Fruit fly (Drosophila melanogaster) whole organism, embryonic: ENCODE data around the gene CG13837.
A peak's percentile ranks its signal among the peaks of the same experiment; 100 is the strongest.

ENCODE experiments used
- Antp ChIP-seq: fragments of 200-800 bp; sonication (Bioruptor generic); optimal IDR thresholded peaks from 3 replicates; lab custom pipeline; 2016; ENCODE audit warnings: missing biosample characterization, missing genetic modification characterization
- B-H2 ChIP-seq: fragments of 200-800 bp; sonication (Bioruptor generic); optimal IDR thresholded peaks from 2 replicates; lab custom pipeline; 2018; ENCODE audit warnings: missing biosample characterization, mild to moderate bottlenecking, missing genetic modification characterization
- Blimp-1 ChIP-seq: fragments of 200-800 bp; sonication (Bioruptor generic); optimal IDR thresholded peaks from 3 replicates; lab custom pipeline; 2018; ENCODE audit warnings: missing biosample characterization, missing genetic modification characterization, mild to moderate bottlenecking, moderate library complexity, missing genetic modification reagents
- CG10267 ChIP-seq: fragments of 200-800 bp; sonication (Bioruptor generic); optimal IDR thresholded peaks from 2 replicates; lab custom pipeline; 2018; ENCODE audit warnings: missing biosample characterization, mild to moderate bottlenecking, missing genetic modification characterization, moderate library complexity
- CG10431 ChIP-seq: fragments of 200-800 bp; sonication (Bioruptor generic); optimal IDR thresholded peaks from 3 replicates; lab custom pipeline; 2018; ENCODE audit warnings: missing biosample characterization, mild to moderate bottlenecking, missing genetic modification characterization
- CG11456 ChIP-seq: fragments of 200-800 bp; sonication (Bioruptor generic); IDR thresholded peaks from 3 replicates; pipeline ENCODE4 v1.3.6; 2022; ENCODE audit warnings: missing biosample characterization, missing genetic modification characterization
- CG12104 ChIP-seq: fragments of 200-800 bp; sonication (Bioruptor generic); optimal IDR thresholded peaks from 3 replicates; lab custom pipeline; 2016; ENCODE audit warnings: missing biosample characterization, missing genetic modification characterization
- CG12299 ChIP-seq: fragments of 200-800 bp; sonication (Bioruptor generic); optimal IDR thresholded peaks from 2 replicates; lab custom pipeline; 2018; ENCODE audit warnings: missing biosample characterization, mild to moderate bottlenecking, missing genetic modification characterization
- CG13624 ChIP-seq: fragments of 200-800 bp; sonication (Bioruptor generic); optimal IDR thresholded peaks from 2 replicates; lab custom pipeline; 2016; ENCODE audit warnings: missing biosample characterization, missing genetic modification characterization
- CG15601 ChIP-seq: fragments of 200-800 bp; sonication (Bioruptor generic); optimal IDR thresholded peaks from 3 replicates; lab custom pipeline; 2019; ENCODE audit warnings: missing biosample characterization, mild to moderate bottlenecking, missing genetic modification characterization, moderate library complexity
- CG15696 ChIP-seq: fragments of 200-800 bp; sonication (Bioruptor generic); optimal IDR thresholded peaks from 2 replicates; lab custom pipeline; 2019; ENCODE audit warnings: missing biosample characterization, mild to moderate bottlenecking, missing genetic modification characterization, moderate library complexity
- CG17802 ChIP-seq: fragments of 200-800 bp; sonication (Bioruptor generic); optimal IDR thresholded peaks from 2 replicates; lab custom pipeline; 2018; ENCODE audit warnings: missing biosample characterization, mild to moderate bottlenecking, missing genetic modification characterization, moderate library complexity
- CG31224 ChIP-seq: fragments of 200-800 bp; sonication (Bioruptor generic); IDR thresholded peaks from 2 replicates; pipeline ENCODE4 v1.3.6; 2022; ENCODE audit warnings: missing biosample characterization, missing genetic modification characterization
- CG31441 ChIP-seq: fragments of 200-800 bp; sonication (Bioruptor generic); IDR thresholded peaks from 2 replicates; pipeline ENCODE4 v1.3.6; 2022; ENCODE audit warnings: missing biosample characterization, missing genetic modification characterization
- CG32772 ChIP-seq: fragments of 200-800 bp; sonication (Bioruptor generic); IDR thresholded peaks from 2 replicates; pipeline ENCODE4 v1.3.6; 2022; ENCODE audit warnings: missing biosample characterization, missing genetic modification characterization
- CG34422 ChIP-seq: fragments of 200-800 bp; sonication (Bioruptor generic); IDR thresholded peaks from 3 replicates; pipeline ENCODE4 v1.3.6; 2022; ENCODE audit warnings: missing biosample characterization, missing genetic modification characterization
- CG4820 ChIP-seq: fragments of 200-800 bp; sonication (Bioruptor generic); optimal IDR thresholded peaks from 3 replicates; lab custom pipeline; 2016; ENCODE audit warnings: missing biosample characterization, missing genetic modification characterization
- CG7839 ChIP-seq: fragments of 200-800 bp; sonication (Bioruptor generic); optimal IDR thresholded peaks from 3 replicates; lab custom pipeline; 2018; ENCODE audit warnings: missing biosample characterization, mild to moderate bottlenecking, missing genetic modification characterization, moderate library complexity
- CG8388 ChIP-seq: fragments of 200-800 bp; sonication (Bioruptor generic); optimal IDR thresholded peaks from 2 replicates; lab custom pipeline; 2019; ENCODE audit warnings: missing biosample characterization, mild to moderate bottlenecking, missing genetic modification characterization, moderate library complexity
- CG9932 ChIP-seq: fragments of 200-800 bp; sonication (Bioruptor generic); IDR thresholded peaks from 2 replicates; pipeline ENCODE4 v1.3.6; 2022; ENCODE audit warnings: missing biosample characterization, missing genetic modification characterization
- Dip3 ChIP-seq: fragments of 200-800 bp; sonication (Bioruptor generic); optimal IDR thresholded peaks from 3 replicates; lab custom pipeline; 2016; ENCODE audit warnings: missing biosample characterization, missing genetic modification characterization
- Fer2 ChIP-seq: fragments of 200-800 bp; sonication (Bioruptor generic); optimal IDR thresholded peaks from 2 replicates; lab custom pipeline; 2018; ENCODE audit warnings: missing biosample characterization, mild to moderate bottlenecking, missing genetic modification characterization, moderate library complexity
- Hmx ChIP-seq: fragments of 200-800 bp; sonication (Bioruptor generic); optimal IDR thresholded peaks from 2 replicates; lab custom pipeline; 2016; ENCODE audit warnings: missing biosample characterization, missing genetic modification characterization
- Hsf ChIP-seq: fragments of 200-800 bp; sonication (Bioruptor generic); optimal IDR thresholded peaks from 3 replicates; lab custom pipeline; 2016; ENCODE audit warnings: missing biosample characterization, missing genetic modification characterization
- Max ChIP-seq: fragments of 200-800 bp; sonication (Bioruptor generic); optimal IDR thresholded peaks from 2 replicates; lab custom pipeline; 2016; ENCODE audit warnings: missing biosample characterization, mild to moderate bottlenecking, missing genetic modification characterization
- Meics ChIP-seq: fragments of 200-800 bp; sonication (Bioruptor generic); optimal IDR thresholded peaks from 2 replicates; lab custom pipeline; 2017; ENCODE audit warnings: missing biosample characterization, mild to moderate bottlenecking, missing genetic modification characterization
- Nf-YC ChIP-seq: fragments of 200-800 bp; optimal IDR thresholded peaks from 3 replicates; lab custom pipeline; 2019; ENCODE audit warnings: missing biosample characterization, mild to moderate bottlenecking, missing genetic modification characterization, moderate library complexity
- Ptx1 ChIP-seq: fragments of 200-800 bp; sonication (Bioruptor generic); IDR thresholded peaks from 2 replicates; pipeline ENCODE4 v1.3.6; 2022; ENCODE audit warnings: missing biosample characterization, missing genetic modification characterization
- Usf ChIP-seq: fragments of 200-800 bp; sonication (Bioruptor generic); optimal IDR thresholded peaks from 2 replicates; lab custom pipeline; 2017; ENCODE audit warnings: missing genotype, missing biosample characterization, missing genetic modification characterization
- Vsx1 ChIP-seq: fragments of 200-800 bp; sonication (Bioruptor generic); optimal IDR thresholded peaks from 2 replicates; lab custom pipeline; 2017; ENCODE audit warnings: missing biosample characterization, mild to moderate bottlenecking, missing genetic modification characterization, missing genetic modification reagents
- Xrp1 ChIP-seq: fragments of 200-800 bp; sonication (Bioruptor generic); IDR thresholded peaks from 2 replicates; pipeline ENCODE4 v1.3.6; 2022; ENCODE audit warnings: missing biosample characterization, missing genetic modification characterization
- btn ChIP-seq: fragments of 200-800 bp; sonication (Bioruptor generic); optimal IDR thresholded peaks from 2 replicates; lab custom pipeline; 2016; ENCODE audit warnings: missing biosample characterization, missing genetic modification characterization
- crp ChIP-seq, 2 experiments: fragments of 200-800 bp; sonication (Bioruptor generic); optimal IDR thresholded peaks; 2 replicates in 1 of 2; 3 replicates in 1 of 2; lab custom pipeline; 2017; ENCODE audit warnings: missing biosample characterization in 2 of 2, missing genetic modification characterization in 2 of 2, mild to moderate bottlenecking in 1 of 2, moderate library complexity in 1 of 2
- exex ChIP-seq: fragments of 200-800 bp; sonication (Bioruptor generic); optimal IDR thresholded peaks from 4 replicates; lab custom pipeline; 2018; ENCODE audit warnings: missing biosample characterization, mild to moderate bottlenecking, missing genetic modification characterization, moderate library complexity
- eyg ChIP-seq: fragments of 200-800 bp; sonication (Bioruptor generic); optimal IDR thresholded peaks from 3 replicates; lab custom pipeline; 2016; ENCODE audit warnings: missing biosample characterization, missing genetic modification characterization
- gcm2 ChIP-seq: fragments of 200-800 bp; sonication (Bioruptor generic); optimal IDR thresholded peaks from 2 replicates; lab custom pipeline; 2016; ENCODE audit warnings: missing biosample characterization, missing genetic modification characterization
- grn ChIP-seq: fragments of 200-800 bp; sonication (Bioruptor generic); optimal IDR thresholded peaks from 3 replicates; lab custom pipeline; 2017; ENCODE audit warnings: missing biosample characterization, missing genetic modification characterization
- h ChIP-seq: fragments of >200 bp; optimal IDR thresholded peaks from 2 replicates; lab custom pipeline; 2017
- lab ChIP-seq: fragments of 200-800 bp; sonication (Bioruptor generic); optimal IDR thresholded peaks from 3 replicates; lab custom pipeline; 2017; ENCODE audit warnings: missing biosample characterization, missing genetic modification characterization, mild to moderate bottlenecking, moderate library complexity, missing genetic modification reagents
- lov ChIP-seq, 2 experiments: fragments of 200-800 bp in 1 of 2; fragments of >200 bp in 1 of 2; sonication (Bioruptor generic) in 1 of 2; IDR thresholded peaks in 1 of 2; optimal IDR thresholded peaks in 1 of 2; 2 replicates in 1 of 2; 3 replicates in 1 of 2; pipeline versions ENCODE4 v1.3.6 to Lab custom; 2017 to 2022; ENCODE audit warnings: missing biosample characterization in 1 of 2, missing genetic modification characterization in 1 of 2
- maf-S ChIP-seq: fragments of 200-800 bp; sonication (Bioruptor generic); optimal IDR thresholded peaks from 2 replicates; lab custom pipeline; 2016; ENCODE audit warnings: missing biosample characterization, missing genetic modification characterization
- nerfin-1 ChIP-seq: fragments of 200-800 bp; sonication (Bioruptor generic); optimal IDR thresholded peaks from 3 replicates; lab custom pipeline; 2019; ENCODE audit warnings: missing biosample characterization, mild to moderate bottlenecking, missing genetic modification characterization, moderate library complexity
- nom ChIP-seq: fragments of 200-800 bp; sonication (Bioruptor generic); optimal IDR thresholded peaks from 2 replicates; lab custom pipeline; 2017; ENCODE audit warnings: missing biosample characterization, missing genetic modification characterization, mild to moderate bottlenecking, moderate library complexity, missing genetic modification reagents
- otp ChIP-seq: fragments of 200-800 bp; sonication (Bioruptor generic); IDR thresholded peaks from 3 replicates; pipeline ENCODE4, ENCODE4 v1.3.6; 2022; ENCODE audit warnings: missing biosample characterization, missing genetic modification characterization
- pfk ChIP-seq: fragments of 200-800 bp; sonication (Bioruptor generic); optimal IDR thresholded peaks from 2 replicates; lab custom pipeline; 2018; ENCODE audit warnings: missing biosample characterization, mild to moderate bottlenecking, missing genetic modification characterization, moderate library complexity
- sc ChIP-seq, 3 experiments: fragments of >200 bp in 2 of 3; fragments of 200-800 bp in 1 of 3; sonication (Bioruptor generic) in 1 of 3; optimal IDR thresholded peaks; 2 replicates in 2 of 3; 3 replicates in 1 of 3; lab custom pipeline; 2017; ENCODE audit warnings: mild to moderate bottlenecking in 1 of 3, missing biosample characterization in 1 of 3, missing genetic modification characterization in 1 of 3, missing genetic modification reagents in 1 of 3
- seq ChIP-seq: fragments of 200-800 bp; sonication (Bioruptor generic); IDR thresholded peaks from 2 replicates; pipeline ENCODE4 v1.3.6; 2022; ENCODE audit warnings: missing biosample characterization, missing genetic modification characterization
- slou ChIP-seq: fragments of 200-800 bp; sonication (Bioruptor generic); optimal IDR thresholded peaks from 3 replicates; lab custom pipeline; 2016; ENCODE audit warnings: missing biosample characterization, missing genetic modification characterization
- trh ChIP-seq: fragments of 200-800 bp; sonication (Bioruptor generic); optimal IDR thresholded peaks from 2 replicates; lab custom pipeline; 2016; ENCODE audit warnings: missing biosample characterization, missing genetic modification characterization
- yki ChIP-seq: fragments of >200 bp; optimal IDR thresholded peaks from 3 replicates; lab custom pipeline; 2018

CG13837 gene

DNA sequence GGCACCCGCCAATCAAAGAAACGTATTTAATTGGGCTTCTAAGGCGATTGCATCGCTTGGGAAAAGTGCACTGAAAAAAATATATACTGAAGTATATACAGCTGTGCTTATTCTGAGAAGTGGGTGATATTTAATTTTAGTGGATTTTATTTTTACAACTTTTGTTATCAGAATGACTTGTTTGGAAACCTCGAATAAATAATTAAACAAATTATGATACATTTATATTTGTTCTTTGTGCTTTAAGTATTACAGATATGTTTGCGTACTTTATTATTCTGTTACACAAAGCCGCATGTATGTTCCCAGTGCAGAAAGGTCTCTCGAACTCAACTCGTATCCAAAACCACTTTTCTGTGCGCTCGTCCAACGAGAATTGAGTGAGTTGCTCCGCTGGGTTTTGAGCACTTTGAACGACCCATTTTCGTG, 4.9 kb downstream of the CG13837 start (continued):
- peak; percentile 74 for TF ChIP-seq CG10267
- TF ChIP-seq btn (GFP tag; lab: Kevin White, UChicago): no peak
- TF ChIP-seq slou: peak; percentile 19
- TF ChIP-seq CG15696 (tag; lab: Kevin White, UChicago): peak; percentile 27
- peak; percentile 66 for TF ChIP-seq CG12104 (GFP tag; lab: Kevin White, UChicago)
- peak; percentile 36 for TF ChIP-seq nom (GFP tag; lab: Kevin White, UChicago)
- TF ChIP-seq lov (optimal IDR thresholded peaks at IDR 0.05; lab: Kevin White, UChicago): no peak
- no peak for TF ChIP-seq lov (GFP tag; IDR thresholded peaks at IDR 0.05; lab: Robert Waterston, UW)
- TF ChIP-seq CG10431 (GFP tag; lab: Kevin White, UChicago): peak; percentile 63
- TF ChIP-seq CG12299 (tag; lab: Kevin White, UChicago): peak; percentile 61
- TF ChIP-seq Usf: peak; percentile 6
- TF ChIP-seq Ptx1 (GFP tag; lab: Robert Waterston, UW): peak; percentile 76
- peak; percentile 88 for TF ChIP-seq CG7839 (tag; lab: Kevin White, UChicago)
- TF ChIP-seq CG31441 (GFP tag; lab: Robert Waterston, UW): peak; percentile 91
- peak in 1 of 2 experiments; percentile 20 for TF ChIP-seq crp (GFP tag; optimal IDR thresholded peaks at IDR 0.05; lab: Kevin White, UChicago)
- TF ChIP-seq Blimp-1 (GFP tag; lab: Kevin White, UChicago): peak; percentile 80
- peak; percentile 68 for TF ChIP-seq grn (GFP tag; lab: Kevin White, UChicago)
- TF ChIP-seq CG32772 (GFP tag; lab: Robert Waterston, UW): peak; percentile 58
- no peak for TF ChIP-seq pfk (GFP tag; lab: Kevin White, UChicago)
- peak; percentile 37 for TF ChIP-seq Hsf (GFP tag; lab: Kevin White, UChicago)
- peak; percentile 50 for TF ChIP-seq maf-S (GFP tag; lab: Kevin White, UChicago)
- TF ChIP-seq trh (GFP tag; lab: Kevin White, UChicago): peak; percentile 59
- TF ChIP-seq Meics (GFP tag; lab: Kevin White, UChicago): peak; percentile 72
- TF ChIP-seq B-H2: no peak
- TF ChIP-seq Fer2: peak; percentile 36
- TF ChIP-seq eyg: peak; percentile 26
- TF ChIP-seq CG34422 (GFP tag; lab: Robert Waterston, UW): peak; percentile 58; the same call in 2 of the 3 replicates
- peak; percentile 7 for TF ChIP-seq exex (tag; lab: Kevin White, UChicago)
- no peak for TF ChIP-seq yki
- TF ChIP-seq CG9932: peak; percentile 47; the same call in 1 of the 2 replicates
- TF ChIP-seq Hmx (GFP tag; lab: Kevin White, UChicago): peak; percentile 22
- TF ChIP-seq seq (GFP tag; lab: Robert Waterston, UW): peak; percentile 55; the same call in 1 of the 2 replicates
- TF ChIP-seq CG31224 (GFP tag; lab: Robert Waterston, UW): no peak
- TF ChIP-seq Xrp1: peak; percentile 80
- peak; percentile 60 for TF ChIP-seq CG4820 (GFP tag; lab: Kevin White, UChicago)
- TF ChIP-seq Antp (GFP tag; lab: Kevin White, UChicago): peak; percentile 44
- no peak for TF ChIP-seq Dip3 (GFP tag; lab: Kevin White, UChicago)
- TF ChIP-seq otp (GFP tag; lab: Robert Waterston, UW): 0 out of 3 replicates have a peak, but pooled peaks have one; percentile 16
- TF ChIP-seq Nf-YC (tag; lab: Kevin White, UChicago): peak; percentile 77
- peak; percentile 75 for TF ChIP-seq lab (GFP tag; lab: Kevin White, UChicago)
- TF ChIP-seq CG11456 (GFP tag; lab: Robert Waterston, UW): no peak
- peak; percentile 84 for TF ChIP-seq CG8388 (GFP tag; lab: Kevin White, UChicago)
- peak; percentile 53 for TF ChIP-seq Max
- TF ChIP-seq gcm2 (GFP tag; lab: Kevin White, UChicago): no peak
- peak; percentile 81 for TF ChIP-seq nerfin-1 (tag; lab: Kevin White, UChicago)
- TF ChIP-seq CG17802 (tag; lab: Kevin White, UChicago): peak; percentile 45
- TF ChIP-seq CG15601 (tag; lab: Kevin White, UChicago): peak; percentile 76
- no peak for TF ChIP-seq CG13624 (GFP tag; lab: Kevin White, UChicago)
- peak; percentile 73 for TF ChIP-seq Vsx1 (GFP tag; lab: Kevin White, UChicago)
- TF ChIP-seq sc (optimal IDR thresholded peaks at IDR 0.05; lab: Kevin White, UChicago): no peak
- peak; percentile 62 for TF ChIP-seq sc (GFP tag; optimal IDR thresholded peaks at IDR 0.05; lab: Kevin White, UChicago)
- no peak for TF ChIP-seq h (lab: Kevin White, UChicago)
